In the genomic region with DNA sequence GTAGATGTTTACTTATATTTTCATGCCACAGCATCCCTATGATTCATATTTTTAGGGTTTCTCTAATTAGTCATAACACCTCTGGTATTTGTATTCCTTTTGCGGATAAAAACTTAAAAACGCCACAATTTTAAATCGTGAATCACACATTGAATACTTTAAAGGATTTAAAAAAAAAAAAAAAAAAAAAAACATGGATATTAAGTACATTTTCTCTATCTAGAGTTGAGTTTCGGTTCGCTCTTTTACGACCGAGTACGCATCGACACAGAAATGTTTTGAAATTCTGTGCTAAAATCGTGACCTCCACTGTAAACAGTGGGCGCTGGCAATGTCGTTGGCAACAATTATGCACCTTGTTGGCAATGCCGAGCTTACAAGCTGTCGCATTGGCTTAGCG, we compare ENCODE assay signal across 5 fruit fly cellular contexts.
A peak's percentile ranks its signal among the peaks of the same experiment; 100 is the strongest.
TF ChIP-seq lines count a peak whose summit lies in the region.

No protein-coding gene starts in this region.

- no peak for TF ChIP-seq CTCF in whole organism, embryonic (GFP tag; optimal IDR thresholded peaks at IDR 0.05; lab: Kevin White, UChicago)

TF ChIP-seq in whole organism, adult, 20 proteins besides CTCF, POLR2A, EP300 and RAD21:
- no peak for TF ChIP-seq CG1620 (GFP tag; optimal IDR thresholded peaks at IDR 0.05; lab: Kevin White, UChicago)
- TF ChIP-seq CG11617 (GFP tag; optimal IDR thresholded peaks at IDR 0.05; lab: Kevin White, UChicago): peak; percentile 21
- no peak for TF ChIP-seq bab1 (GFP tag; optimal IDR thresholded peaks at IDR 0.05; lab: Kevin White, UChicago)
- no peak for TF ChIP-seq cic (GFP tag; optimal IDR thresholded peaks at IDR 0.05; lab: Kevin White, UChicago)
- no peak for TF ChIP-seq CG7101 (tag; optimal IDR thresholded peaks at IDR 0.05; lab: Kevin White, UChicago)
- TF ChIP-seq CG7045 (GFP tag; optimal IDR thresholded peaks at IDR 0.05; lab: Kevin White, UChicago): no peak
- no peak for TF ChIP-seq CG5204 (GFP tag; optimal IDR thresholded peaks at IDR 0.05; lab: Kevin White, UChicago)
- no peak for TF ChIP-seq toe (GFP tag; optimal IDR thresholded peaks at IDR 0.05; lab: Kevin White, UChicago)
- TF ChIP-seq Mnt (GFP tag; optimal IDR thresholded peaks at IDR 0.05; lab: Kevin White, UChicago): no peak
- peak; percentile 92 for TF ChIP-seq kay (GFP tag; lab: Kevin White, UChicago; ENCODE audit: borderline replicate concordance)
- TF ChIP-seq Hr96 (GFP tag; optimal IDR thresholded peaks at IDR 0.05; lab: Kevin White, UChicago): peak; percentile 24

TF ChIP-seq in whole organism, embryonic, 481 proteins besides CTCF, POLR2A, EP300 and RAD21 (continues in another document):
- TF ChIP-seq cas (GFP tag; IDR thresholded peaks at IDR 0.05; lab: Robert Waterston, UW) (no peak), Gug (GFP tag; IDR thresholded peaks at IDR 0.05; lab: Robert Waterston, UW) (peak; percentile 14; the same call in 1 of the 4 replicates), HLH54F (GFP tag; optimal IDR thresholded peaks at IDR 0.05; lab: Kevin White, UChicago) (peak; percentile 17), CG9437 (GFP tag; optimal IDR thresholded peaks at IDR 0.05; lab: Kevin White, UChicago) (no peak), hkb (optimal IDR thresholded peaks at IDR 0.05; lab: Kevin White, UChicago) (no peak), hkb (GFP tag; IDR thresholded peaks at IDR 0.05; lab: Robert Waterston, UW) (0 out of 2 replicates have a peak, but pooled peaks have one; percentile 38), otp (GFP tag; IDR thresholded peaks at IDR 0.05; lab: Robert Waterston, UW) (0 out of 3 replicates have a peak, but pooled peaks have one; percentile 14), CG15269 (tag; optimal IDR thresholded peaks at IDR 0.05; lab: Kevin White, UChicago) (peak; percentile 7), slbo (GFP tag; IDR thresholded peaks at IDR 0.05; lab: Robert Waterston, UW) (peak; percentile 54), CG6689 (GFP tag; IDR thresholded peaks at IDR 0.05; lab: Robert Waterston, UW) (peak; percentile 24; the same call in 1 of the 2 replicates), CG9932 (GFP tag; IDR thresholded peaks at IDR 0.05; lab: Robert Waterston, UW) (peak; percentile 41), HLH3B (GFP tag; IDR thresholded peaks at IDR 0.05; lab: Robert Waterston, UW) (no peak), tgo (GFP tag; IDR thresholded peaks at IDR 0.05; lab: Robert Waterston, UW) (no peak), CHES-1-like (GFP tag; optimal IDR thresholded peaks at IDR 0.05; lab: Kevin White, UChicago) (peak; percentile 26), CG11695 (GFP tag; IDR thresholded peaks at IDR 0.05; lab: Robert Waterston, UW) (0 out of 3 replicates have a peak, but pooled peaks have one; percentile 8), Sox102F (GFP tag; optimal IDR thresholded peaks at IDR 0.05; lab: Kevin White, UChicago) (peak; percentile 35), Ets65A (GFP tag; lab: Kevin White, UChicago) (peak; percentile 23), CG9215 (GFP tag; IDR thresholded peaks at IDR 0.05; lab: Robert Waterston, UW) (peak; percentile 58)

TF ChIP-seq in whole organism, prepupa, 60 proteins besides CTCF, POLR2A, EP300 and RAD21 (continues in another document):
- TF ChIP-seq Eip78C (GFP tag; lab: Kevin White, UChicago): peak; percentile 86
- TF ChIP-seq net (GFP tag; optimal IDR thresholded peaks at IDR 0.05; lab: Kevin White, UChicago): peak; percentile 68
- TF ChIP-seq CG32006 (GFP tag; optimal IDR thresholded peaks at IDR 0.05; lab: Kevin White, UChicago): peak; percentile 65
- TF ChIP-seq Sox15 (GFP tag; optimal IDR thresholded peaks at IDR 0.05; lab: Kevin White, UChicago): no peak
- peak; percentile 39 for TF ChIP-seq Lpt (GFP tag; optimal IDR thresholded peaks at IDR 0.05; lab: Kevin White, UChicago)
- TF ChIP-seq CG8119 (GFP tag; IDR thresholded peaks at IDR 0.05; lab: Robert Waterston, UW): peak; percentile 62
- TF ChIP-seq CG1621 (tag; optimal IDR thresholded peaks at IDR 0.05; lab: Kevin White, UChicago): no peak
- peak; percentile 19 for TF ChIP-seq CG6276 (GFP tag; optimal IDR thresholded peaks at IDR 0.05; lab: Kevin White, UChicago)
- TF ChIP-seq salr (GFP tag; optimal IDR thresholded peaks at IDR 0.05; lab: Kevin White, UChicago): peak in 1 of 2 experiments; percentile 55
- TF ChIP-seq CG11294 (GFP tag; IDR thresholded peaks at IDR 0.05; lab: Robert Waterston, UW): 0 out of 2 replicates have a peak, but pooled peaks have one; percentile 32
- TF ChIP-seq Ets96B (tag; optimal IDR thresholded peaks at IDR 0.05; lab: Kevin White, UChicago): no peak
- TF ChIP-seq CG3032 (tag; optimal IDR thresholded peaks at IDR 0.05; lab: Kevin White, UChicago): no peak
- TF ChIP-seq eg (GFP tag; IDR thresholded peaks at IDR 0.05; lab: Robert Waterston, UW): peak; percentile 61; the same call in 2 of the 3 replicates
- TF ChIP-seq achi (GFP tag; optimal IDR thresholded peaks at IDR 0.05; lab: Kevin White, UChicago): peak; percentile 59
- peak; percentile 39 for TF ChIP-seq Smox (GFP tag; optimal IDR thresholded peaks at IDR 0.05; lab: Kevin White, UChicago)
- peak; percentile 26 for TF ChIP-seq topi (GFP tag; optimal IDR thresholded peaks at IDR 0.05; lab: Kevin White, UChicago)
- peak; percentile 34 for TF ChIP-seq CG8632 (GFP tag; optimal IDR thresholded peaks at IDR 0.05; lab: Kevin White, UChicago)
- peak; percentile 23 for TF ChIP-seq CG10669 (GFP tag; optimal IDR thresholded peaks at IDR 0.05; lab: Kevin White, UChicago)
- TF ChIP-seq dsx (GFP tag; optimal IDR thresholded peaks at IDR 0.05; lab: Kevin White, UChicago; ENCODE audit: poor library complexity, severe bottlenecking): no peak

TF ChIP-seq in whole organism, pupa, 21 proteins besides CTCF, POLR2A, EP300 and RAD21:
- TF ChIP-seq CG14655 (GFP tag; optimal IDR thresholded peaks at IDR 0.05; lab: Kevin White, UChicago) (no peak), CG10348 (GFP tag; IDR thresholded peaks at IDR 0.05; lab: Robert Waterston, UW) (no peak), gl (tag; optimal IDR thresholded peaks at IDR 0.05; lab: Kevin White, UChicago) (no peak), Ets98B (GFP tag; IDR thresholded peaks at IDR 0.05; lab: Robert Waterston, UW) (0 out of 2 replicates have a peak, but pooled peaks have one; percentile 29), CG12605 (GFP tag; IDR thresholded peaks at IDR 0.05; lab: Robert Waterston, UW) (peak; percentile 11; the same call in 1 of the 2 replicates), Pif1A (GFP tag; optimal IDR thresholded peaks at IDR 0.05; lab: Kevin White, UChicago) (peak; percentile 28), Snoo (tag; optimal IDR thresholded peaks at IDR 0.05; lab: Kevin White, UChicago) (no peak), EcR (GFP tag; optimal IDR thresholded peaks at IDR 0.05; lab: Kevin White, UChicago) (no peak), Pif1B (GFP tag; optimal IDR thresholded peaks at IDR 0.05; lab: Kevin White, UChicago) (peak; percentile 16), CG15710 (tag; optimal IDR thresholded peaks at IDR 0.05; lab: Kevin White, UChicago) (peak; percentile 8), CG17806 (tag; optimal IDR thresholded peaks at IDR 0.05; lab: Kevin White, UChicago) (no peak), fd96Ca (GFP tag; IDR thresholded peaks at IDR 0.05; lab: Robert Waterston, UW) (peak; percentile 41; the same call in 1 of the 3 replicates), rn (GFP tag; IDR thresholded peaks at IDR 0.05; lab: Robert Waterston, UW) (no peak), CG9948 (tag; optimal IDR thresholded peaks at IDR 0.05; lab: Kevin White, UChicago) (no peak), CG8301 (tag; optimal IDR thresholded peaks at IDR 0.05; lab: Kevin White, UChicago) (no peak), CG8159 (tag; optimal IDR thresholded peaks at IDR 0.05; lab: Kevin White, UChicago) (peak; percentile 32), CG32121 (GFP tag; IDR thresholded peaks at IDR 0.05; lab: Robert Waterston, UW) (no peak), CG13204 (GFP tag; optimal IDR thresholded peaks at IDR 0.05; lab: Kevin White, UChicago) (no peak), CG4496 (GFP tag; IDR thresholded peaks at IDR 0.05; lab: Robert Waterston, UW) (peak; percentile 65; the same call in 2 of the 3 replicates), D1 (tag; optimal IDR thresholded peaks at IDR 0.05; lab: Kevin White, UChicago) (no peak), CG34367 (tag; optimal IDR thresholded peaks at IDR 0.05; lab: Kevin White, UChicago) (no peak)

TF ChIP-seq in whole organism, wandering third instar larva, 38 proteins besides CTCF, POLR2A, EP300 and RAD21:
- peak; percentile 31 for TF ChIP-seq sv (GFP tag; optimal IDR thresholded peaks at IDR 0.05; lab: Kevin White, UChicago)
- peak; percentile 35 for TF ChIP-seq h (GFP tag; optimal IDR thresholded peaks at IDR 0.05; lab: Kevin White, UChicago)
- TF ChIP-seq Jra (GFP tag; optimal IDR thresholded peaks at IDR 0.05; lab: Kevin White, UChicago): no peak
- TF ChIP-seq ey (GFP tag; optimal IDR thresholded peaks at IDR 0.05; lab: Kevin White, UChicago): peak; percentile 33
- TF ChIP-seq psq (GFP tag; optimal IDR thresholded peaks at IDR 0.05; lab: Kevin White, UChicago): peak; percentile 5
- TF ChIP-seq GATAd (GFP tag; optimal IDR thresholded peaks at IDR 0.05; lab: Kevin White, UChicago): no peak
- no peak for TF ChIP-seq sage (GFP tag; optimal IDR thresholded peaks at IDR 0.05; lab: Kevin White, UChicago)
- peak; percentile 40 for TF ChIP-seq rgr (GFP tag; optimal IDR thresholded peaks at IDR 0.05; lab: Kevin White, UChicago)
- TF ChIP-seq CrebA (GFP tag; optimal IDR thresholded peaks at IDR 0.05; lab: Kevin White, UChicago; ENCODE audit: borderline replicate concordance): no peak
- TF ChIP-seq OdsH (GFP tag; optimal IDR thresholded peaks at IDR 0.05; lab: Kevin White, UChicago): peak; percentile 6
- peak; percentile 18 for TF ChIP-seq br (GFP tag; optimal IDR thresholded peaks at IDR 0.05; lab: Kevin White, UChicago)
- no peak for TF ChIP-seq HLH106 (tag; optimal IDR thresholded peaks at IDR 0.05; lab: Kevin White, UChicago)
- TF ChIP-seq Myc (optimal IDR thresholded peaks at IDR 0.05; lab: Kevin White, UChicago): no peak
- no peak for TF ChIP-seq pan (optimal IDR thresholded peaks at IDR 0.05; lab: Kevin White, UChicago)
- no peak for TF ChIP-seq Mio (GFP tag; optimal IDR thresholded peaks at IDR 0.05; lab: Kevin White, UChicago)
